Fruit fly (Drosophila melanogaster) S2 (cell line): Measurements from ENCODE around the gene hdly.

Source experiments
- CG8478 ChIP-seq: fragments of >200 bp; optimal IDR thresholded peaks from 2 replicates; lab custom pipeline; 2018
- CTCF ChIP-seq, 2 experiments: fragments of >200 bp; optimal IDR thresholded peaks; 2 replicates each; lab custom pipeline; 2018

DNA sequence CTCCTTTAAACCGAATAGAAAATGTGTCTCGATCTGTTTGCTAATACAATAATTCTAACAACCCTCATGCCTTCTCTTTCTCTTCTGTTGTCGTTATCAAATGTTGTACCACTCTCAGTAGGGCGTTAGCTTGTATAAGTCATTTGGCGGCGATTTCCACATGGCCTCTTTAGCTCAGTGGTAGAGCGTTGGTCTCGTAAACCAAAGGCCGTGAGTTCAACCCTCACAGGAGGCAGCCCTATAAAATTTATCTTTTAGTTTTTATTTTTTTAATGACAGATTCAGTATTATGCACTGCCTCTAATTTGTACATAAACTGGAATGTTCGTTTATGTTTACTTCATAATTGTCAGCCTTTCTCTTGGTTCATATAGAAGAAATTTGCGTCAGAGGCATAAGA is 22.6 kb upstream of the hdly start:
- no peak for TF ChIP-seq CG8478 (lab: Kevin White, UChicago)
- no peak for TF ChIP-seq CTCF (optimal IDR thresholded peaks at IDR 0.05; lab: Kevin White, UChicago)
